Worm (Caenorhabditis elegans): ENCODE results near the gene C33C12.7.

DNA sequence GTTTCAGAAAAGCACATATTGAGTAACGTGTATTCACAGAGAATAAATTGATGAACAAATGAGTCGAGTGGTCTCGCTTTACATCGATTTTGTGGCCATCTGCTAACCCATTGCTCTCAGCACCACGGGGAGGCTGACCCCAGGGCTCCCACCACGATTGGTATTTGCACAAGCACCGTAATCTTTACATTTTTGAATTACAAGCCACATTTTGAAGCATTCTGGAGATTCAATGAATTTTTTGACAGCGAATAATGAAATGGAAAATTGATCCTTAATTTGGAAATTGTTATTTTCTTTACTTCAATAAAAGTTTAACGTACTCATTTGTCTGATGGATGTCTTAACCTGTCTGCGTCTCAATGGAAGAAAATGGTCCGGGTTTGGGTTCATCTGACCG, 29.7 kb downstream of the C33C12.7 start, which contains the start of gene C40A11.6:
- TF ChIP-seq ama-1 (optimal IDR thresholded peaks at IDR 0.05) (no peak), mab-5 (tag; optimal IDR thresholded peaks at IDR 0.05) (no peak), dmd-4 (tag; optimal IDR thresholded peaks at IDR 0.05) (no peak), unc-39 (tag; optimal IDR thresholded peaks at IDR 0.05) (no peak), zag-1 (tag; optimal IDR thresholded peaks at IDR 0.05) (no peak), alr-1 (tag; optimal IDR thresholded peaks at IDR 0.05) (no peak), ceh-82 (tag; optimal IDR thresholded peaks at IDR 0.05) (no peak)
